Worm (Caenorhabditis elegans): ENCODE measurements around the gene wee-1.3.

ce11 chrII:9703601-9704000, 12.7 kb downstream of the wee-1.3 start, which contains the start of gene mop-25.2:
- no peak for TF ChIP-seq hlh-1 (tag; optimal IDR thresholded peaks at IDR 0.05)
- TF ChIP-seq mep-1 (tag; optimal IDR thresholded peaks at IDR 0.05) = no peak
- TF ChIP-seq unc-62 (GFP tag; optimal IDR thresholded peaks at IDR 0.05) = no peak
- no peak for TF ChIP-seq ceh-43 (GFP tag; optimal IDR thresholded peaks at IDR 0.05)
- TF ChIP-seq lin-13 (tag; optimal IDR thresholded peaks at IDR 0.05) = no peak
- TF ChIP-seq nhr-237 (tag; optimal IDR thresholded peaks at IDR 0.05) = no peak
- TF ChIP-seq nhr-28 (tag; optimal IDR thresholded peaks at IDR 0.05) = no peak
- TF ChIP-seq sem-2 (GFP tag; optimal IDR thresholded peaks at IDR 0.05) = no peak
- no peak for TF ChIP-seq sptf-1 (tag; optimal IDR thresholded peaks at IDR 0.05)
- no peak for TF ChIP-seq elt-1 (tag; optimal IDR thresholded peaks at IDR 0.05; ENCODE audit: borderline replicate concordance, insufficient read depth)
- no peak for TF ChIP-seq nhr-76 (tag; optimal IDR thresholded peaks at IDR 0.05)
- TF ChIP-seq nhr-12 (tag; optimal IDR thresholded peaks at IDR 0.05) = no peak
- no peak for TF ChIP-seq flh-1 (GFP tag; optimal IDR thresholded peaks at IDR 0.05)

All from whole organism, mixed stage, embryonic.